Fruit fly (Drosophila melanogaster): ENCODE measurements around the gene CG10589.

- TF ChIP-seq tj (GFP tag; optimal IDR thresholded peaks at IDR 0.05) (no peak), kay (GFP tag; ENCODE audit: borderline replicate concordance) (no peak), CG5204 (GFP tag; optimal IDR thresholded peaks at IDR 0.05) (no peak), Hr96 (GFP tag; optimal IDR thresholded peaks at IDR 0.05) (no peak), cnc (optimal IDR thresholded peaks at IDR 0.05) (no peak), Mnt (GFP tag; optimal IDR thresholded peaks at IDR 0.05) (no peak), pad (GFP tag; optimal IDR thresholded peaks at IDR 0.05) (no peak), CG12768 (GFP tag; optimal IDR thresholded peaks at IDR 0.05) (no peak), CG1620 (GFP tag; optimal IDR thresholded peaks at IDR 0.05) (no peak), Clk (GFP tag; optimal IDR thresholded peaks at IDR 0.05) (no peak), cic (GFP tag; optimal IDR thresholded peaks at IDR 0.05) (no peak), ovo (GFP tag; optimal IDR thresholded peaks at IDR 0.05) (no peak), toe (GFP tag; optimal IDR thresholded peaks at IDR 0.05) (no peak)
Measured at dm6 chr3L:20900996-20901395, 26.6 kb upstream of the CG10589 start.
